Worm (Caenorhabditis elegans): ENCODE results near the gene gst-40.

gst-40 gene

ce11 chrIV:760267-760666 is at the start of gene gst-40:
Gene gst-40, plus strand, starts transcription at chrIV:760502.
- TF ChIP-seq dao-5 (tag; optimal IDR thresholded peaks at IDR 0.05) (no peak), him-1 (tag; optimal IDR thresholded peaks at IDR 0.05) (no peak), W03F9.2 (tag; optimal IDR thresholded peaks at IDR 0.05) (no peak)

- TF ChIP-seq him-1 (tag; optimal IDR thresholded peaks at IDR 0.05) = no peak
- TF ChIP-seq dao-5 (tag; optimal IDR thresholded peaks at IDR 0.05) = no peak
- no peak for TF ChIP-seq W03F9.2 (tag; optimal IDR thresholded peaks at IDR 0.05)
These were observed 44.9 kb upstream of the gst-40 start for ce11 chrIV:715433-715832.

ce11 chrIV:716323-716722 is 44.0 kb upstream of the gst-40 start, which contains the start of gene clec-164:
Gene clec-164, plus strand, starts transcription at chrIV:716623.
- no peak for TF ChIP-seq W03F9.2 (tag; optimal IDR thresholded peaks at IDR 0.05)
- TF ChIP-seq dao-5 (tag; optimal IDR thresholded peaks at IDR 0.05) = no peak
- TF ChIP-seq him-1 (tag; optimal IDR thresholded peaks at IDR 0.05) = no peak

- TF ChIP-seq him-1 (tag; optimal IDR thresholded peaks at IDR 0.05) = no peak
- TF ChIP-seq dao-5 (tag; optimal IDR thresholded peaks at IDR 0.05) = no peak
- TF ChIP-seq W03F9.2 (tag; optimal IDR thresholded peaks at IDR 0.05) = no peak
These were observed 41.0 kb upstream of the gst-40 start, which contains the start of gene Y55F3C.10 for ce11 chrIV:719351-719750. Gene Y55F3C.10, minus strand, starts transcription at chrIV:719451.

ce11 chrIV:728095-728494 is 32.2 kb upstream of the gst-40 start, which contains the start of gene Y55F3C.9:
Gene Y55F3C.9, minus strand, starts transcription at chrIV:728195.
- TF ChIP-seq W03F9.2 (tag; optimal IDR thresholded peaks at IDR 0.05) (no peak), dao-5 (tag; optimal IDR thresholded peaks at IDR 0.05) (no peak), him-1 (tag; optimal IDR thresholded peaks at IDR 0.05) (no peak)

ce11 chrIV:730937-731336 is 29.4 kb upstream of the gst-40 start, which contains the start of gene srt-24:
Gene srt-24, minus strand, starts transcription at chrIV:731037.
- TF ChIP-seq W03F9.2 (tag; optimal IDR thresholded peaks at IDR 0.05) (no peak), him-1 (tag; optimal IDR thresholded peaks at IDR 0.05) (no peak), dao-5 (tag; optimal IDR thresholded peaks at IDR 0.05) (no peak)

- TF ChIP-seq dao-5 (tag; optimal IDR thresholded peaks at IDR 0.05) (no peak), him-1 (tag; optimal IDR thresholded peaks at IDR 0.05) (no peak), W03F9.2 (tag; optimal IDR thresholded peaks at IDR 0.05) (no peak)
These were observed 23.9 kb upstream of the gst-40 start, which contains the start of gene kvs-5 for ce11 chrIV:736447-736846. Gene kvs-5, plus strand, starts transcription at chrIV:736747.

- TF ChIP-seq W03F9.2 (tag; optimal IDR thresholded peaks at IDR 0.05) = no peak
- TF ChIP-seq dao-5 (tag; optimal IDR thresholded peaks at IDR 0.05) = no peak
- no peak for TF ChIP-seq him-1 (tag; optimal IDR thresholded peaks at IDR 0.05)
These were observed 19.6 kb upstream of the gst-40 start for ce11 chrIV:740674-741073.

ce11 chrIV:741831-742230 is 18.5 kb upstream of the gst-40 start:
- TF ChIP-seq W03F9.2 (tag; optimal IDR thresholded peaks at IDR 0.05) (no peak), dao-5 (tag; optimal IDR thresholded peaks at IDR 0.05) (no peak), him-1 (tag; optimal IDR thresholded peaks at IDR 0.05) (no peak)

- TF ChIP-seq W03F9.2 (tag; optimal IDR thresholded peaks at IDR 0.05) = no peak
These were observed 14.0 kb upstream of the gst-40 start for ce11 chrIV:746333-746732.

- no peak for TF ChIP-seq W03F9.2 (tag; optimal IDR thresholded peaks at IDR 0.05)
- no peak for TF ChIP-seq him-1 (tag; optimal IDR thresholded peaks at IDR 0.05)
- TF ChIP-seq dao-5 (tag; optimal IDR thresholded peaks at IDR 0.05) = no peak
These were observed 10.7 kb upstream of the gst-40 start for ce11 chrIV:749557-749956.

ce11 chrIV:754357-754972 is 5.8 kb upstream of the gst-40 start:
- no peak for TF ChIP-seq W03F9.2 (tag; optimal IDR thresholded peaks at IDR 0.05)
- TF ChIP-seq him-1 (tag; optimal IDR thresholded peaks at IDR 0.05) = no peak
- TF ChIP-seq dao-5 (tag; optimal IDR thresholded peaks at IDR 0.05) = no peak

ce11 chrIV:756421-756820 is 3.9 kb upstream of the gst-40 start, which contains the start of gene srt-23:
Gene srt-23, plus strand, starts transcription at chrIV:756721.
- TF ChIP-seq dao-5 (tag; optimal IDR thresholded peaks at IDR 0.05) (no peak), him-1 (tag; optimal IDR thresholded peaks at IDR 0.05) (no peak), W03F9.2 (tag; optimal IDR thresholded peaks at IDR 0.05) (no peak)

- TF ChIP-seq him-1 (tag; optimal IDR thresholded peaks at IDR 0.05) = no peak
These were observed 3.3 kb upstream of the gst-40 start for ce11 chrIV:756956-757355.

ce11 chrIV:757548-757947 is 2.8 kb upstream of the gst-40 start:
- TF ChIP-seq W03F9.2 (tag; optimal IDR thresholded peaks at IDR 0.05) (no peak), him-1 (tag; optimal IDR thresholded peaks at IDR 0.05) (no peak)

Measured in whole organism, L4/young adult.